Worm (Caenorhabditis elegans) whole organism, L4 larva: ENCODE data around the gene ZK180.5.

Experiments
- aha-1 ChIP-seq: fragments of 150-350 bp; peaks from one replicate; lab custom pipeline; 2014; ENCODE audit warnings: missing biosample characterization, missing genetic modification characterization
- attf-4 ChIP-seq: sonication (generic microtip); optimal IDR thresholded peaks from 3 replicates; lab custom pipeline; 2017; ENCODE audit warnings: missing biosample characterization, missing genetic modification characterization
- hlh-30 ChIP-seq: sonication (generic microtip); optimal IDR thresholded peaks from 2 replicates; lab custom pipeline; 2017; ENCODE audit warnings: antibody characterized with exemption, mild to moderate bottlenecking, missing genetic modification characterization, missing compliant biosample characterization; ENCODE audit not compliant: insufficient read depth
- lir-3 ChIP-seq: sonication (generic microtip); optimal IDR thresholded peaks from 2 replicates; lab custom pipeline; 2016; ENCODE audit warnings: mild to moderate bottlenecking, missing genetic modification characterization, missing compliant biosample characterization
- mep-1 ChIP-seq: fragments of 150-350 bp; sonication (generic microtip); optimal IDR thresholded peaks from 3 replicates; lab custom pipeline; 2014; ENCODE audit warnings: missing biosample characterization, missing genetic modification characterization
- pha-4 ChIP-seq, 2 experiments: fragments of 150-350 bp in 1 of 2; fragments of 200-800 bp in 1 of 2; sonication (Bioruptor generic) in 1 of 2; IDR thresholded peaks in 1 of 2; optimal IDR thresholded peaks in 1 of 2; 2 replicates each; pipeline versions ENCODE4 v1.3.6 to Lab custom; 2014 to 2022; ENCODE audit warnings: missing genetic modification characterization in 2 of 2, missing genetic modification reagents in 2 of 2, missing biosample characterization in 1 of 2, missing compliant biosample characterization in 1 of 2

ce11 chrIV:4490148-4490652 is 26.8 kb downstream of the ZK180.5 start, which contains the start of gene ZK180.7:
- TF ChIP-seq lir-3 (tag; lab: Kevin White, UChicago) = no peak
- TF ChIP-seq pha-4 (GFP tag; IDR thresholded peaks at IDR 0.05; lab: Robert Waterston, UW) = no peak
- TF ChIP-seq pha-4 (tag; optimal IDR thresholded peaks at IDR 0.05; lab: Kevin White, UChicago) = no peak
- TF ChIP-seq hlh-30 (tag; lab: Kevin White, UChicago) = no peak
- no peak for TF ChIP-seq aha-1 (tag; lab: Kevin White, UChicago)
- no peak for TF ChIP-seq mep-1
- no peak for TF ChIP-seq attf-4 (tag; lab: Kevin White, UChicago)
